Fruit fly (Drosophila melanogaster) whole organism, embryonic: Measurements from ENCODE around the gene Ilp6.

ENCODE experiments used
- B-H1 ChIP-seq: fragments of 200-800 bp; sonication (Bioruptor generic); IDR thresholded peaks from 3 replicates; pipeline ENCODE4 v1.3.6; 2022; ENCODE audit warnings: missing biosample characterization, missing genetic modification characterization
- Bteb2 ChIP-seq: fragments of 200-800 bp; sonication (Bioruptor generic); optimal IDR thresholded peaks from 2 replicates; lab custom pipeline; 2016; ENCODE audit warnings: missing biosample characterization, missing genetic modification characterization
- CG10321 ChIP-seq: fragments of 200-800 bp; sonication (Bioruptor generic); IDR thresholded peaks from 2 replicates; pipeline ENCODE4 v1.3.6; 2022; ENCODE audit warnings: missing biosample characterization, missing genetic modification characterization
- CG10366 ChIP-seq: fragments of 200-800 bp; sonication (Bioruptor generic); IDR thresholded peaks from 2 replicates; pipeline ENCODE4 v1.3.6; 2022; ENCODE audit warnings: missing biosample characterization, missing genetic modification characterization
- CG10431 ChIP-seq: fragments of 200-800 bp; sonication (Bioruptor generic); optimal IDR thresholded peaks from 3 replicates; lab custom pipeline; 2018; ENCODE audit warnings: missing biosample characterization, mild to moderate bottlenecking, missing genetic modification characterization
- CG10565 ChIP-seq: fragments of 200-800 bp; sonication (Bioruptor generic); optimal IDR thresholded peaks from 3 replicates; lab custom pipeline; 2016; ENCODE audit warnings: missing biosample characterization, mild to moderate bottlenecking, missing genetic modification characterization
- CG12071 ChIP-seq: fragments of 200-800 bp; sonication (Bioruptor generic); optimal IDR thresholded peaks from 3 replicates; lab custom pipeline; 2018; ENCODE audit warnings: missing biosample characterization, mild to moderate bottlenecking, missing genetic modification characterization
- CG12299 ChIP-seq: fragments of 200-800 bp; sonication (Bioruptor generic); optimal IDR thresholded peaks from 2 replicates; lab custom pipeline; 2018; ENCODE audit warnings: missing biosample characterization, mild to moderate bottlenecking, missing genetic modification characterization
- CG12769 ChIP-seq: fragments of 200-800 bp; sonication (Bioruptor generic); optimal IDR thresholded peaks from 2 replicates; lab custom pipeline; 2019; ENCODE audit warnings: missing biosample characterization, mild to moderate bottlenecking, missing genetic modification characterization, moderate library complexity
- CG13287 ChIP-seq: fragments of 200-800 bp; sonication (Bioruptor generic); IDR thresholded peaks from 2 replicates; pipeline ENCODE4 v1.3.6; 2022; ENCODE audit warnings: missing biosample characterization, missing genetic modification characterization; ENCODE audit not compliant: partially characterized antibody
- CG13424 ChIP-seq: fragments of 200-800 bp; sonication (Bioruptor generic); optimal IDR thresholded peaks from 2 replicates; lab custom pipeline; 2019; ENCODE audit warnings: missing biosample characterization, mild to moderate bottlenecking, missing genetic modification characterization, moderate library complexity
- CG16813 ChIP-seq: fragments of 200-800 bp; sonication (Bioruptor generic); IDR thresholded peaks from 3 replicates; pipeline ENCODE4 v1.3.6; 2022; ENCODE audit warnings: missing biosample characterization, missing genetic modification characterization; ENCODE audit not compliant: partially characterized antibody
- CG16815 ChIP-seq: fragments of 200-800 bp; sonication (Bioruptor generic); optimal IDR thresholded peaks from 3 replicates; lab custom pipeline; 2017; ENCODE audit warnings: missing biosample characterization, mild to moderate bottlenecking, missing genetic modification characterization
- CG18262 ChIP-seq: fragments of 200-800 bp; optimal IDR thresholded peaks from 3 replicates; lab custom pipeline; 2019; ENCODE audit warnings: missing biosample characterization, mild to moderate bottlenecking, missing genetic modification characterization, moderate library complexity
- CG2116 ChIP-seq: fragments of 200-800 bp; sonication (Bioruptor generic); optimal IDR thresholded peaks from 3 replicates; lab custom pipeline; 2018; ENCODE audit warnings: missing biosample characterization, mild to moderate bottlenecking, missing genetic modification characterization
- CG3065 ChIP-seq: fragments of 200-800 bp; sonication (Bioruptor generic); optimal IDR thresholded peaks from 2 replicates; lab custom pipeline; 2016; ENCODE audit warnings: missing biosample characterization, missing genetic modification characterization
- CG32532 ChIP-seq: fragments of 200-800 bp; sonication (Bioruptor generic); IDR thresholded peaks from 2 replicates; pipeline ENCODE4 v1.3.6; 2022; ENCODE audit warnings: missing biosample characterization, missing genetic modification characterization
- CG42726 ChIP-seq: fragments of 200-800 bp; sonication (Bioruptor generic); IDR thresholded peaks from 2 replicates; pipeline ENCODE4 v1.3.6; 2022; ENCODE audit warnings: missing biosample characterization, missing genetic modification characterization; ENCODE audit not compliant: partially characterized antibody
- CG4730 ChIP-seq: fragments of 200-800 bp; sonication (Bioruptor generic); IDR thresholded peaks from 2 replicates; pipeline ENCODE4 v1.3.6; 2022; ENCODE audit warnings: missing biosample characterization, missing genetic modification characterization
- CG6254 ChIP-seq: fragments of 200-800 bp; sonication (Bioruptor generic); optimal IDR thresholded peaks from 3 replicates; lab custom pipeline; 2017; ENCODE audit warnings: mild to moderate bottlenecking, missing biosample characterization, missing genetic modification reagents, missing genetic modification characterization
- CG9437 ChIP-seq: fragments of 200-800 bp; sonication (Bioruptor generic); optimal IDR thresholded peaks from 2 replicates; lab custom pipeline; 2018; ENCODE audit warnings: missing biosample characterization, mild to moderate bottlenecking, missing genetic modification characterization
- CTCF ChIP-seq: fragments of 200-800 bp; sonication (Bioruptor generic); optimal IDR thresholded peaks from 2 replicates; lab custom pipeline; 2017; ENCODE audit warnings: missing biosample characterization, mild to moderate bottlenecking, missing genetic modification characterization, moderate library complexity
- Deaf1 ChIP-seq: fragments of 200-800 bp; optimal IDR thresholded peaks from 3 replicates; lab custom pipeline; 2019; ENCODE audit warnings: missing biosample characterization, mild to moderate bottlenecking, missing genetic modification characterization, moderate library complexity
- Dip3 ChIP-seq: fragments of 200-800 bp; sonication (Bioruptor generic); optimal IDR thresholded peaks from 3 replicates; lab custom pipeline; 2016; ENCODE audit warnings: missing biosample characterization, missing genetic modification characterization
- Ets65A ChIP-seq: fragments of 200-800 bp; sonication (Bioruptor generic); peaks from one replicate; lab custom pipeline; 2016; ENCODE audit warnings: missing biosample characterization, missing genetic modification characterization
- Fer3 ChIP-seq: fragments of 200-800 bp; sonication (Bioruptor generic); optimal IDR thresholded peaks from 2 replicates; lab custom pipeline; 2018; ENCODE audit warnings: missing biosample characterization, mild to moderate bottlenecking, missing genetic modification characterization, moderate library complexity
- Jarid2 ChIP-seq: fragments of 200-800 bp; sonication (Bioruptor generic); optimal IDR thresholded peaks from 3 replicates; lab custom pipeline; 2017; ENCODE audit warnings: mild to moderate bottlenecking, missing biosample characterization, missing genetic modification reagents, missing genetic modification characterization
- Mrtf ChIP-seq: fragments of 200-800 bp; sonication (Bioruptor generic); IDR thresholded peaks from 3 replicates; pipeline ENCODE4 v1.3.6; 2022; ENCODE audit warnings: missing biosample characterization, missing genetic modification characterization
- Neu2 ChIP-seq: fragments of 200-800 bp; sonication (Bioruptor generic); optimal IDR thresholded peaks from 3 replicates; lab custom pipeline; 2016; ENCODE audit warnings: missing biosample characterization, missing genetic modification characterization, borderline replicate concordance
- Oaz ChIP-seq: fragments of 200-800 bp; sonication (Bioruptor generic); IDR thresholded peaks from 2 replicates; pipeline ENCODE4 v1.3.6; 2022; ENCODE audit warnings: missing biosample characterization, missing genetic modification characterization
- Scr ChIP-seq: fragments of 200-800 bp; sonication (Bioruptor generic); IDR thresholded peaks from 2 replicates; pipeline ENCODE4 v1.3.6; 2022; ENCODE audit warnings: missing biosample characterization, missing genetic modification characterization; ENCODE audit not compliant: partially characterized antibody
- Taf1 ChIP-seq: fragments of 200-800 bp; sonication (Bioruptor generic); IDR thresholded peaks from 2 replicates; pipeline ENCODE4 v1.3.6; 2022; ENCODE audit warnings: missing biosample characterization, missing genetic modification characterization
- amos ChIP-seq: fragments of 200-800 bp; sonication (Bioruptor generic); IDR thresholded peaks from 2 replicates; pipeline ENCODE4 v1.3.6; 2022; ENCODE audit warnings: missing biosample characterization, missing genetic modification characterization; ENCODE audit not compliant: partially characterized antibody
- ase ChIP-seq: fragments of 200-800 bp; sonication (Bioruptor generic); IDR thresholded peaks from 3 replicates; pipeline ENCODE4 v1.3.6; 2022; ENCODE audit warnings: missing biosample characterization, missing genetic modification characterization
- bigmax ChIP-seq: fragments of 200-800 bp; sonication (Bioruptor generic); optimal IDR thresholded peaks from 2 replicates; lab custom pipeline; 2018; ENCODE audit warnings: missing biosample characterization, mild to moderate bottlenecking, missing genetic modification characterization
- chinmo ChIP-seq: fragments of 200-800 bp; sonication (Bioruptor generic); IDR thresholded peaks from 4 replicates; pipeline ENCODE4 v1.3.6; 2022; ENCODE audit warnings: missing biosample characterization, missing genetic modification characterization; ENCODE audit not compliant: partially characterized antibody
- ci ChIP-seq: fragments of 200-800 bp; sonication (Bioruptor generic); IDR thresholded peaks from 3 replicates; pipeline ENCODE4 v1.3.6; 2022; ENCODE audit warnings: missing biosample characterization, missing genetic modification characterization
- dan ChIP-seq: fragments of 200-800 bp; sonication (Bioruptor generic); IDR thresholded peaks from 2 replicates; pipeline ENCODE4 v1.3.6; 2022; ENCODE audit warnings: missing biosample characterization, missing genetic modification characterization
- fd102C ChIP-seq: fragments of 200-800 bp; sonication (Bioruptor generic); optimal IDR thresholded peaks from 2 replicates; lab custom pipeline; 2018; ENCODE audit warnings: missing biosample characterization, mild to moderate bottlenecking, missing genetic modification characterization, moderate library complexity
- fd3F ChIP-seq: fragments of 200-800 bp; sonication (Bioruptor generic); optimal IDR thresholded peaks from 2 replicates; lab custom pipeline; 2018; ENCODE audit warnings: missing biosample characterization, mild to moderate bottlenecking, missing genetic modification characterization, moderate library complexity
- gcm2 ChIP-seq: fragments of 200-800 bp; sonication (Bioruptor generic); optimal IDR thresholded peaks from 2 replicates; lab custom pipeline; 2016; ENCODE audit warnings: missing biosample characterization, missing genetic modification characterization
- kni ChIP-seq: fragments of 200-800 bp; sonication (Bioruptor generic); optimal IDR thresholded peaks from 3 replicates; lab custom pipeline; 2017; ENCODE audit warnings: mild to moderate bottlenecking, missing biosample characterization, missing genetic modification reagents, missing genetic modification characterization
- knrl ChIP-seq: fragments of 200-800 bp; sonication (Bioruptor generic); IDR thresholded peaks from 3 replicates; pipeline ENCODE4 v1.3.6; 2022; ENCODE audit warnings: missing biosample characterization, missing genetic modification characterization; ENCODE audit not compliant: partially characterized antibody
- mam ChIP-seq: fragments of 200-800 bp; sonication (Bioruptor generic); optimal IDR thresholded peaks from 3 replicates; lab custom pipeline; 2016; ENCODE audit warnings: missing biosample characterization, missing genetic modification characterization
- nom ChIP-seq: fragments of 200-800 bp; sonication (Bioruptor generic); optimal IDR thresholded peaks from 2 replicates; lab custom pipeline; 2017; ENCODE audit warnings: missing biosample characterization, missing genetic modification characterization, mild to moderate bottlenecking, moderate library complexity, missing genetic modification reagents
- oc ChIP-seq: fragments of 200-800 bp; sonication (Bioruptor generic); optimal IDR thresholded peaks from 2 replicates; lab custom pipeline; 2018; ENCODE audit warnings: missing biosample characterization, mild to moderate bottlenecking, missing genetic modification characterization, moderate library complexity
- pfk ChIP-seq: fragments of 200-800 bp; sonication (Bioruptor generic); optimal IDR thresholded peaks from 2 replicates; lab custom pipeline; 2018; ENCODE audit warnings: missing biosample characterization, mild to moderate bottlenecking, missing genetic modification characterization, moderate library complexity
- sens ChIP-seq: fragments of 200-800 bp; sonication (Bioruptor generic); peaks from one replicate; lab custom pipeline; 2016; ENCODE audit warnings: missing biosample characterization, missing genetic modification characterization
- tna ChIP-seq: fragments of 200-800 bp; sonication (Bioruptor generic); IDR thresholded peaks from 2 replicates; pipeline ENCODE4 v1.3.6; 2022; ENCODE audit warnings: missing biosample characterization, missing genetic modification characterization; ENCODE audit not compliant: partially characterized antibody
- zen ChIP-seq: fragments of 200-800 bp; sonication (Bioruptor generic); optimal IDR thresholded peaks from 3 replicates; lab custom pipeline; 2018; ENCODE audit warnings: missing biosample characterization, mild to moderate bottlenecking, missing genetic modification characterization, moderate library complexity

Gene Ilp6

DNA sequence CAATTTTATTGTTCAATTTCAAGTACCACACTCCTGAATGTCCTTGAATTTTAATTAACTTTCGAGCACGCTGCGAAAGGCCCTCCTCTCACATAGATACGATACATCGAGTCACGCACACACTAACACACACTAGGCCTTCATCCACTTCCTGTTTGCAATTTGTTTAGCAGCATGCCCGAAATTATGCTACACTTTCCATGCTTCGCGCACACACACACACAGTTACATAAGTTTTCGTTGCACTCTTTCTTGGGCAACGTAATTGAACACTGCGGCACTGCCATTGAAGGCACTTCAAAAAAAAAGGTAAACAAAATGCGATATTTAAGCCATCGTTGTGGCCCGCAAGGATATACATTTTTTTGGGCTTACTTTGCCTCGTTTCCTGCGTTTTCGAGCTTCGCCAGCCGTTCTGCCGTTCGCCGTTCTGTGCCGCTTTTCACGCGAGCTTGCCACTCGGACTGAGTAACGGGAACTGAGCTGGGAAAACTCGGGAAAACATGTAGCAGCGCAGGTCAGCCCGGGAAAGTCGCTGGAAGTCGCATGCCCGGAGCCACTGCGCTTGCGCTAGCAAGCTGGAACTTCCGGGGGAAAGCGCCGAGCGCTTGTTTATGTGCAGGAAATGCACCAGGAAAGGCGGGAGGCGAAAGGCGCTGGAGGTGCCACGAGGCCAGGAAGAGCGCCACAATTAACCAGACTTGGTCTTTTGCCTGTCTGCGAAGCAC, 48.8 kb upstream of the Ilp6 start (continued):
- TF ChIP-seq CG12299 (tag; lab: Kevin White, UChicago) = no peak
- TF ChIP-seq Neu2 = no peak
- no peak for TF ChIP-seq Dip3 (GFP tag; lab: Kevin White, UChicago)
- no peak for TF ChIP-seq kni (GFP tag; lab: Kevin White, UChicago)
- no peak for TF ChIP-seq oc
- peak; percentile 90 for TF ChIP-seq CG9437
- peak; percentile 41 for TF ChIP-seq zen (tag; lab: Kevin White, UChicago)
- no peak for TF ChIP-seq B-H1 (GFP tag; lab: Robert Waterston, UW)
- no peak for TF ChIP-seq Oaz (GFP tag; lab: Robert Waterston, UW)
- TF ChIP-seq Bteb2 (GFP tag; lab: Kevin White, UChicago) = no peak
- TF ChIP-seq CG18262 (tag; lab: Kevin White, UChicago) = no peak
- no peak for TF ChIP-seq CG4730 (GFP tag; lab: Robert Waterston, UW)
- no peak for TF ChIP-seq CG2116 (GFP tag; lab: Kevin White, UChicago)
- TF ChIP-seq tna (GFP tag; lab: Robert Waterston, UW) = no peak
- no peak for TF ChIP-seq fd3F (GFP tag; lab: Kevin White, UChicago)
- TF ChIP-seq fd102C = peak; percentile 53
- no peak for TF ChIP-seq CG16813 (GFP tag; lab: Robert Waterston, UW)
- no peak for TF ChIP-seq ase (GFP tag; lab: Robert Waterston, UW)
- no peak for TF ChIP-seq CG32532
- no peak for TF ChIP-seq Scr (GFP tag; lab: Robert Waterston, UW)
- TF ChIP-seq CG12769 (tag; lab: Kevin White, UChicago) = no peak
- TF ChIP-seq CG10565 = no peak
- TF ChIP-seq CG16815 = no peak
- TF ChIP-seq CG6254 (GFP tag; lab: Kevin White, UChicago) = no peak
- TF ChIP-seq mam (GFP tag; lab: Kevin White, UChicago) = no peak
- no peak for TF ChIP-seq CG13424 (tag; lab: Kevin White, UChicago)
- TF ChIP-seq dan = no peak
- no peak for TF ChIP-seq pfk (GFP tag; lab: Kevin White, UChicago)
- TF ChIP-seq Ets65A (GFP tag; lab: Kevin White, UChicago) = peak; percentile 29

DNA sequence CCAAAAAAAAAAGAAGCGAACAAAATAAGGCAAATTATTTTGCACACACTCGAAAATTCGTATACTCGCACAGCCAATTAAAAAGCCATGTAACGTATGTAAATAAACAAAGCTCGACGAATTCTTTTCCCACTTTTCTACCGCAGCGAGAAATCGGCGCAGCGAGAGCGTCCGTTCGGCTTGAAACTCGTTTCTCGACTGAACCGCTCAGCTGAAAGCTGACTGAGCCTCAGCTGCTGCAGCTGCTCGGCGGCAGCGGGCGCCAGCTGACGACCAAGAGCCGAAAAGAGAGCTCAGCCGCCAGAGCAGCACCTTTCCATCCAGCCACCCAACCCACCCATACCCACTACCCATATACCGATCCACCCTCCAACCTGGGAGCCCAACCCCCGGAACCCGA, 31.7 kb upstream of the Ilp6 start, which contains the start of gene CG2841:
Gene CG2841 (minus strand): TSS at position 186 of the 400 bp plus-strand sequence.
- TF ChIP-seq CG3065 (GFP tag; lab: Kevin White, UChicago) (no peak), CG10321 (GFP tag; lab: Robert Waterston, UW) (no peak), sens (GFP tag; lab: Kevin White, UChicago) (no peak), amos (GFP tag; lab: Robert Waterston, UW) (peak; percentile 28; the same call in 1 of the 2 replicates), CG42726 (GFP tag; lab: Robert Waterston, UW) (no peak), ci (GFP tag; lab: Robert Waterston, UW) (peak; percentile 56; the same call in 2 of the 3 replicates), Mrtf (no peak), chinmo (GFP tag; lab: Robert Waterston, UW) (0 out of 4 replicates have a peak, but pooled peaks have one; percentile 48), gcm2 (GFP tag; lab: Kevin White, UChicago) (no peak), bigmax (no peak), CG12071 (GFP tag; lab: Kevin White, UChicago) (no peak), Deaf1 (tag; lab: Kevin White, UChicago) (peak; percentile 18), Taf1 (GFP tag; lab: Robert Waterston, UW) (no peak), Fer3 (no peak), CTCF (GFP tag; lab: Kevin White, UChicago) (peak; percentile 56), CG12769 (tag; lab: Kevin White, UChicago) (no peak), CG10366 (GFP tag; lab: Robert Waterston, UW) (no peak), nom (GFP tag; lab: Kevin White, UChicago) (peak; percentile 2), CG10431 (GFP tag; lab: Kevin White, UChicago) (peak; percentile 79), knrl (GFP tag; lab: Robert Waterston, UW) (no peak), Jarid2 (GFP tag; lab: Kevin White, UChicago) (peak; percentile 61), CG13287 (GFP tag; lab: Robert Waterston, UW) (peak; percentile 21; the same call in 1 of the 2 replicates)
